Worm (Caenorhabditis elegans) whole organism, late embryonic: Measurements from ENCODE around the gene K08D9.10.

Source experiments
- K09A11.1 ChIP-seq: sonication (generic microtip); optimal IDR thresholded peaks from 2 replicates; lab custom pipeline; 2017; ENCODE audit warnings: antibody characterized with exemption, mild to moderate bottlenecking, missing genetic modification characterization, missing compliant biosample characterization; ENCODE audit not compliant: insufficient read depth
- ama-1 ChIP-seq: fragments of 150-350 bp; optimal IDR thresholded peaks from 2 replicates; lab custom pipeline; 2014
- ceh-14 ChIP-seq: sonication (generic microtip); optimal IDR thresholded peaks from 2 replicates; lab custom pipeline; 2016; ENCODE audit warnings: missing genotype, missing genetic modification characterization, missing compliant biosample characterization
- ceh-2 ChIP-seq: sonication (generic microtip); optimal IDR thresholded peaks from 2 replicates; lab custom pipeline; 2016; ENCODE audit warnings: missing genotype, missing genetic modification characterization, missing compliant biosample characterization
- ceh-45 ChIP-seq: fragments of 200-800 bp; sonication (Bioruptor generic); IDR thresholded peaks from 2 replicates; pipeline ENCODE4 v1.3.6; 2022; ENCODE audit warnings: missing genetic modification reagents, missing genetic modification characterization, missing compliant biosample characterization
- ets-4 ChIP-seq: sonication (generic microtip); optimal IDR thresholded peaks from 2 replicates; lab custom pipeline; 2016; ENCODE audit warnings: missing genetic modification characterization, missing compliant biosample characterization
- gmeb-2 ChIP-seq: sonication (generic microtip); optimal IDR thresholded peaks from 2 replicates; lab custom pipeline; 2016; ENCODE audit warnings: missing genetic modification characterization, inconsistent platforms, missing compliant biosample characterization
- nfya-1 ChIP-seq: sonication (generic microtip); optimal IDR thresholded peaks from 2 replicates; lab custom pipeline; 2017; ENCODE audit warnings: missing genetic modification characterization, mild to moderate bottlenecking, missing compliant biosample characterization, antibody characterized with exemption, moderate library complexity
- pag-3 ChIP-seq: sonication (generic microtip); optimal IDR thresholded peaks from 2 replicates; lab custom pipeline; 2016; ENCODE audit warnings: missing compliant biosample characterization, missing genetic modification characterization, borderline replicate concordance
- pha-2 ChIP-seq: sonication (generic microtip); optimal IDR thresholded peaks from 2 replicates; lab custom pipeline; 2017; ENCODE audit warnings: mild to moderate bottlenecking, missing genetic modification characterization, missing compliant biosample characterization
- sox-4 ChIP-seq: sonication (generic microtip); optimal IDR thresholded peaks from 2 replicates; lab custom pipeline; 2017; ENCODE audit warnings: mild to moderate bottlenecking, missing genetic modification characterization, inconsistent platforms, missing compliant biosample characterization
- tbx-2 ChIP-seq: sonication (generic microtip); optimal IDR thresholded peaks from 2 replicates; lab custom pipeline; 2016; ENCODE audit warnings: missing genetic modification characterization, missing compliant biosample characterization
- tbx-7 ChIP-seq: sonication (generic microtip); optimal IDR thresholded peaks from 2 replicates; lab custom pipeline; 2016; ENCODE audit warnings: missing genotype, missing genetic modification characterization, missing compliant biosample characterization
- unc-3 ChIP-seq, 2 experiments: fragments of 200-800 bp in 1 of 2; sonication (Bioruptor generic) in 1 of 2; sonication (generic microtip) in 1 of 2; conservative IDR thresholded peaks in 1 of 2; optimal IDR thresholded peaks in 1 of 2; 2 replicates each; pipeline versions ENCODE4 v1.3.6 to Lab custom; 2016 to 2022; ENCODE audit warnings: missing compliant biosample characterization in 2 of 2, missing genetic modification characterization in 2 of 2, missing genetic modification reagents in 1 of 2

- TF ChIP-seq unc-3 (GFP tag; conservative IDR thresholded peaks at IDR 0.05; lab: Robert Waterston, UW) (no peak), unc-3 (tag; optimal IDR thresholded peaks at IDR 0.05; lab: Kevin White, UChicago) (no peak), sox-4 (tag; lab: Kevin White, UChicago) (no peak), ceh-14 (tag; lab: Kevin White, UChicago) (no peak), pag-3 (tag; lab: Kevin White, UChicago) (no peak), gmeb-2 (tag; lab: Kevin White, UChicago) (no peak), ets-4 (tag; lab: Kevin White, UChicago) (no peak), tbx-7 (tag; lab: Kevin White, UChicago) (no peak), ceh-45 (no peak), ama-1 (lab: Kevin White, UChicago) (no peak), tbx-2 (tag; lab: Kevin White, UChicago) (no peak), pha-2 (tag; lab: Kevin White, UChicago) (no peak), ceh-2 (tag; lab: Kevin White, UChicago) (no peak), K09A11.1 (tag; lab: Kevin White, UChicago) (no peak), nfya-1 (no peak)
Measured at ce11 chrV:3234887-3235286, 4.2 kb downstream of the K08D9.10 start, which contains the start of gene K08D9.6.
